Fruit fly (Drosophila melanogaster): ENCODE measurements around the gene CG43074.

The CG43074 gene

DNA sequence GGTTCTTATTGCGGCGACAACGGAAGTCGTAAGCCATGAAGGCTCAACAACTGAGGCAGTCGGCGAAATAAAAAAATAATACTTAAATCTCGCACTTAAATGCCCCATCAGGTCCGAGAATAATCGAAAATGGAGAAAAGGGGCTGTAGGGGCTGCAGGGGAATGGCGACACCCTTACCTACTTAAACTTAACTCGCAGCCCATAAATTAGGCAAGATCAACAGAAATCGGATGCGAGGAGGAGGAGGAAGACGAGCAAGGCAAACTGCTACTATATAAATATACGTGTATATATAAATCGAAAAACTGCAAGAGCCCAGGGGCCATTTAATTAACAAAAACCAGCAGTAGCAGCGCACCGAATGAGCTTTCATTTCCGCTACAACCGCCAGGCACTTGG is 44.9 kb downstream of the CG43074 start:
- TF ChIP-seq Ets97D (GFP tag; optimal IDR thresholded peaks at IDR 0.05) (no peak), dysf (GFP tag; IDR thresholded peaks at IDR 0.05) (0 out of 3 replicates have a peak, but pooled peaks have one; percentile 7), Med (GFP tag) (peak; percentile 43), Ptx1 (GFP tag; IDR thresholded peaks at IDR 0.05) (0 out of 2 replicates have a peak, but pooled peaks have one; percentile 9), corto (GFP tag; optimal IDR thresholded peaks at IDR 0.05) (no peak)

DNA sequence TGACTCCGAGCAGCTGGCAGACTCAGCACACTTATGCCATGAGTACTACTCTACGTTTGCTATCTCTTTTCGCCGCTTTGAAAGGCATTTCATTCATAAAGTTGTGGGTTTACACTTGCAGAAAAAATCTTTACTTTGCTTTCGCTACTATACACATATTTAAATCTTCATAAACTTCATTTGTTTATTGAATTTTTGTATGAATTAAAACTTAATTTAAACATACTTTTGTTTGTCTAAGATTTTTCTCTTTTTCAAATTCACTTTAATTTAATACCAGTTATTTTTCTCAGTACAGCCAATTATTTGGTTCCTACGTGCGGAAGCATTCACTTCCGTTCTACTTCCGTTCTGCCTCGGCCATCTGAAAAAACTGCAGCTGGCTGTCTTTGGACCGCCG is 46.0 kb downstream of the CG43074 start:
- peak; percentile 33 for TF ChIP-seq CG12155 (GFP tag; optimal IDR thresholded peaks at IDR 0.05)
- TF ChIP-seq ind (GFP tag; optimal IDR thresholded peaks at IDR 0.05), result peak; percentile 53
- peak; percentile 90 for TF ChIP-seq gem (tag; optimal IDR thresholded peaks at IDR 0.05)
- TF ChIP-seq CG6683 (GFP tag; optimal IDR thresholded peaks at IDR 0.05), result peak; percentile 49
- peak; percentile 17 to 32 for TF ChIP-seq Pdp1 (GFP tag; optimal IDR thresholded peaks at IDR 0.05)
- TF ChIP-seq Fer3 (tag; optimal IDR thresholded peaks at IDR 0.05), result peak; percentile 54
- TF ChIP-seq tgo (GFP tag; IDR thresholded peaks at IDR 0.05), result peak; percentile 67; the same call in 2 of the 3 replicates
- no peak for TF ChIP-seq fru (optimal IDR thresholded peaks at IDR 0.05)
- TF ChIP-seq en (GFP tag; optimal IDR thresholded peaks at IDR 0.05), result peak; percentile 28
- TF ChIP-seq NfI (GFP tag; optimal IDR thresholded peaks at IDR 0.05), result peak; percentile 8
- TF ChIP-seq ac (GFP tag; optimal IDR thresholded peaks at IDR 0.05), result peak; percentile 62
- no peak for TF ChIP-seq CG12236 (GFP tag; optimal IDR thresholded peaks at IDR 0.05)
- TF ChIP-seq peb (GFP tag; IDR thresholded peaks at IDR 0.05), result 0 out of 2 replicates have a peak, but pooled peaks have one; percentile 25
- TF ChIP-seq CG7271 (tag; optimal IDR thresholded peaks at IDR 0.05), result peak; percentile 77
- no peak for TF ChIP-seq CG14050 (GFP tag; IDR thresholded peaks at IDR 0.05)
- no peak for TF ChIP-seq Dfd (GFP tag; optimal IDR thresholded peaks at IDR 0.05)
- no peak for TF ChIP-seq pfk (GFP tag; optimal IDR thresholded peaks at IDR 0.05)
- peak; percentile 72 for TF ChIP-seq CG15601 (tag; optimal IDR thresholded peaks at IDR 0.05)
- peak; percentile 63 for TF ChIP-seq Ssrp (tag; optimal IDR thresholded peaks at IDR 0.05)
- TF ChIP-seq CG8478 (optimal IDR thresholded peaks at IDR 0.05), result no peak
- TF ChIP-seq stc (GFP tag; IDR thresholded peaks at IDR 0.05), result 0 out of 2 replicates have a peak, but pooled peaks have one; percentile 37
- no peak for TF ChIP-seq Scr (GFP tag; IDR thresholded peaks at IDR 0.05; ENCODE audit: partially characterized antibody)
- TF ChIP-seq NFAT (GFP tag; IDR thresholded peaks at IDR 0.05), result no peak
- peak; percentile 26 for TF ChIP-seq tx (GFP tag; optimal IDR thresholded peaks at IDR 0.05)
- TF ChIP-seq Camta (GFP tag; optimal IDR thresholded peaks at IDR 0.05), result peak; percentile 58
- TF ChIP-seq ap (GFP tag; IDR thresholded peaks at IDR 0.05), result 0 out of 2 replicates have a peak, but pooled peaks have one; percentile 14
- peak; percentile 54 for TF ChIP-seq Ada2b (GFP tag; IDR thresholded peaks at IDR 0.05)
- TF ChIP-seq Jarid2 (GFP tag; optimal IDR thresholded peaks at IDR 0.05), result peak; percentile 10
- no peak for TF ChIP-seq B-H2 (GFP tag; optimal IDR thresholded peaks at IDR 0.05)
- TF ChIP-seq CG18476 (GFP tag; optimal IDR thresholded peaks at IDR 0.05), result peak; percentile 26
- TF ChIP-seq CG4360 (GFP tag; IDR thresholded peaks at IDR 0.05), result no peak
- TF ChIP-seq BtbVII (GFP tag; optimal IDR thresholded peaks at IDR 0.05), result peak; percentile 37
- no peak for TF ChIP-seq Sin3A (optimal IDR thresholded peaks at IDR 0.05)
- TF ChIP-seq CG2129 (GFP tag; IDR thresholded peaks at IDR 0.05; ENCODE audit: partially characterized antibody), result no peak
- TF ChIP-seq CG17186 (GFP tag; optimal IDR thresholded peaks at IDR 0.05), result peak; percentile 20
- no peak for TF ChIP-seq btn (GFP tag; optimal IDR thresholded peaks at IDR 0.05)
- peak; percentile 45 for TF ChIP-seq Kr (GFP tag; optimal IDR thresholded peaks at IDR 0.05)
- TF ChIP-seq Awh (GFP tag; IDR thresholded peaks at IDR 0.05), result peak; percentile 64
- peak; percentile 40 for TF ChIP-seq chn (GFP tag; optimal IDR thresholded peaks at IDR 0.05)
- TF ChIP-seq Spps (tag; optimal IDR thresholded peaks at IDR 0.05), result peak; percentile 58
- TF ChIP-seq bcd (GFP tag; optimal IDR thresholded peaks at IDR 0.05), result peak; percentile 33
- TF ChIP-seq CG7556 (GFP tag; optimal IDR thresholded peaks at IDR 0.05), result peak; percentile 85
- peak; percentile 73 for TF ChIP-seq Sox100B (GFP tag; optimal IDR thresholded peaks at IDR 0.05)
- TF ChIP-seq ttk (GFP tag; IDR thresholded peaks at IDR 0.05), result peak; percentile 54; the same call in 1 of the 2 replicates
- TF ChIP-seq Bteb2 (GFP tag; optimal IDR thresholded peaks at IDR 0.05), result no peak
- no peak for TF ChIP-seq Dip3 (GFP tag; optimal IDR thresholded peaks at IDR 0.05)
